Worm (Caenorhabditis elegans) whole organism, mixed stage, embryonic: ENCODE data around the gene fbxa-66.
"Not testable (repeated sequence)": the region's sequence is repeated elsewhere in the genome, so short reads cannot be mapped to it uniquely, and the experiment has no call there.

Experiments
- ceh-39 ChIP-seq: fragments of 150-350 bp; optimal IDR thresholded peaks from 2 replicates; lab custom pipeline; 2014; ENCODE audit warnings: missing biosample characterization, missing genetic modification characterization
- ceh-83 ChIP-seq: fragments of 200-800 bp; sonication (Bioruptor generic); optimal IDR thresholded peaks from 2 replicates; lab custom pipeline; 2018; ENCODE audit warnings: mild to moderate bottlenecking, missing genetic modification characterization, missing compliant biosample characterization
- unc-120 ChIP-seq: sonication (generic microtip); optimal IDR thresholded peaks from 2 replicates; lab custom pipeline; 2017; ENCODE audit warnings: missing genetic modification characterization, missing compliant biosample characterization; ENCODE audit not compliant: poor library complexity, severe bottlenecking
- unc-39 ChIP-seq: fragments of 150-350 bp; optimal IDR thresholded peaks from 2 replicates; lab custom pipeline; 2014; ENCODE audit warnings: missing biosample characterization, missing genetic modification characterization
- zip-8 ChIP-seq: fragments of 150-350 bp; optimal IDR thresholded peaks from 2 replicates; lab custom pipeline; 2014; ENCODE audit warnings: missing biosample characterization, missing genetic modification characterization

Gene fbxa-66

DNA sequence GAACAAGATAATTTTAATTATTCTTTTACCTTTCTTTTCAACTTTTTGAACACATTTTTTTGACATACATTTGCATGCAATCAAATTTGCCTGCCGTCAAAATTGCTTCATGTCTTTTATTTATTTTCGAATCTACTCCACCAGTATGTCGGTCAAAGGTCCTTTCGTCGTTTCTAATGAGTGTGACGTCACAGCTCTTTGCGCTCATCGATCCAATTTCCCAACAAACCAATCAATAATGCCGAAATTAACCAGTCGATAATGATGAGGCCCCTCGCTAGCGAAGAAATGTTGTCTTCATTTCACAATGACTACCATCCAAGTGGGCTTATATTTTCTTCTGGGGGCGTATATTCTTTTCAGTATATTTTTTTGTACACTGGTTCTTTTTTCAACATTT is 50.9 kb downstream of the fbxa-66 start, which contains the start of gene Y54F10BM.6:
TSS of gene Y54F10BM.6 (plus strand) at position 301 of the 400 bp plus-strand sequence.
- TF ChIP-seq zip-8 (tag; lab: Kevin White, UChicago) (peak; percentile 6), ceh-39 (tag; lab: Kevin White, UChicago) (peak; percentile 49), ceh-83 (GFP tag; lab: Kevin White, UChicago) (no peak)

DNA sequence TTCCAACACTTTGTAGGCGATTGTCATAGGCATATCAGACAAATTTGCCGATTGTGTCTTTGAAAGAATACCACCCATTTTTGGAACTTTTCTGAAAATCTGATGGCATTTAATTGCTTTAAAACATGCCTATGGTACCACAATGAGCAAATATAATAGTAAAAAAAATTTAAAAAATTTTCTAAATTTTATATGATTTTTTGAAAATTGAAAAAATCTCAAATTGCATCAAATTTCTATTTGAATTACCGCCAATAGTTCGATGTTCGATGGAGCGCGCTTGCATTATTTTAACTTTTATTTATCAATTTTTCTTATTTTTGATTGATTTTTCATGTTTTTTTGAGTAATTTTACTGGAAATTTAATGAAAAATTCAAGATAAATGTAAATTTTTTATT is 52.5 kb downstream of the fbxa-66 start, which contains the start of gene fbxa-42:
TSS of gene fbxa-42 (minus strand) at position 101 of the 400 bp plus-strand sequence.
- not testable (repeated sequence) for TF ChIP-seq unc-120; ceh-39 (tag; lab: Kevin White, UChicago); unc-39 (tag; lab: Kevin White, UChicago)
